Worm (Caenorhabditis elegans) whole organism, L4 larva: ENCODE results near the gene T11G6.3.

Experiments
- F37D6.2 ChIP-seq: sonication (generic microtip); optimal IDR thresholded peaks from 2 replicates; lab custom pipeline; 2016; ENCODE audit warnings: mild to moderate bottlenecking, missing genetic modification characterization, missing compliant biosample characterization
- F49E8.2 ChIP-seq: sonication (generic microtip); optimal IDR thresholded peaks from 2 replicates; lab custom pipeline; 2016; ENCODE audit warnings: missing compliant biosample characterization, mild to moderate bottlenecking, missing genetic modification characterization, borderline replicate concordance
- T26A8.4 ChIP-seq: fragments of 200-800 bp; sonication (Bioruptor generic); IDR thresholded peaks from 2 replicates; pipeline ENCODE4 v1.3.6; 2022; ENCODE audit warnings: missing genetic modification characterization, missing compliant biosample characterization
- Y105C5A.15 ChIP-seq: fragments of 200-800 bp; sonication (Bioruptor generic); IDR thresholded peaks from 2 replicates; pipeline ENCODE4 v1.3.6; 2022; ENCODE audit warnings: missing genetic modification characterization, missing compliant biosample characterization
- Y5F2A.4 ChIP-seq: fragments of 200-800 bp; sonication (Bioruptor generic); optimal IDR thresholded peaks from 2 replicates; lab custom pipeline; 2018; ENCODE audit warnings: mild to moderate bottlenecking, missing genetic modification characterization, missing compliant biosample characterization
- ZK546.5 ChIP-seq, 2 experiments: sonication (generic microtip); optimal IDR thresholded peaks; 2 replicates each; lab custom pipeline; 2017; ENCODE audit warnings: missing biosample characterization in 2 of 2, missing genetic modification characterization in 2 of 2
- aha-1 ChIP-seq: fragments of 150-350 bp; peaks from one replicate; lab custom pipeline; 2014; ENCODE audit warnings: missing biosample characterization, missing genetic modification characterization
- aly-2 ChIP-seq: sonication (generic microtip); optimal IDR thresholded peaks from 2 replicates; lab custom pipeline; 2018; ENCODE audit warnings: missing biosample characterization, missing genetic modification characterization
- ama-1 ChIP-seq: fragments of 150-350 bp; optimal IDR thresholded peaks from 2 replicates; lab custom pipeline; 2014; ENCODE audit warnings: inconsistent platforms, mixed read lengths
- attf-4 ChIP-seq: sonication (generic microtip); optimal IDR thresholded peaks from 3 replicates; lab custom pipeline; 2017; ENCODE audit warnings: missing biosample characterization, missing genetic modification characterization
- ceh-20 ChIP-seq: fragments of 200-800 bp; sonication (Bioruptor generic); IDR thresholded peaks from 2 replicates; pipeline ENCODE4 v1.3.6; 2022; ENCODE audit warnings: missing genetic modification reagents, missing genetic modification characterization, missing compliant biosample characterization
- ceh-28 ChIP-seq: fragments of 150-350 bp; optimal IDR thresholded peaks from 2 replicates; lab custom pipeline; 2014; ENCODE audit warnings: missing biosample characterization, missing genetic modification reagents, missing genetic modification characterization
- ceh-82 ChIP-seq: sonication (generic microtip); optimal IDR thresholded peaks from 2 replicates; lab custom pipeline; 2017; ENCODE audit warnings: missing biosample characterization, missing genetic modification characterization
- ctbp-1 ChIP-seq: fragments of 200-800 bp; sonication (Bioruptor generic); IDR thresholded peaks from 2 replicates; pipeline ENCODE4 v1.3.6; 2022; ENCODE audit warnings: missing genetic modification reagents, missing genetic modification characterization, missing compliant biosample characterization
- daf-16 ChIP-seq, 3 experiments: sonication (generic microtip); optimal IDR thresholded peaks; 2 replicates each; lab custom pipeline; 2016 to 2017; ENCODE audit warnings: missing genetic modification characterization in 3 of 3, missing genetic modification reagents in 3 of 3, mild to moderate bottlenecking in 2 of 3, missing compliant biosample characterization in 2 of 3, missing biosample characterization in 1 of 3, moderate library complexity in 1 of 3
- daf-8 ChIP-seq: fragments of 200-800 bp; sonication (Bioruptor generic); IDR thresholded peaks from 2 replicates; pipeline ENCODE4 v1.3.6; 2022; ENCODE audit warnings: missing genetic modification characterization, missing compliant biosample characterization
- dmd-6 ChIP-seq: fragments of 200-800 bp; sonication (Bioruptor generic); IDR thresholded peaks from 2 replicates; pipeline ENCODE4 v1.3.6; 2022; ENCODE audit warnings: missing genetic modification reagents, missing genetic modification characterization, missing compliant biosample characterization
- dmd-8 ChIP-seq: fragments of 200-800 bp; sonication (Bioruptor generic); IDR thresholded peaks from 2 replicates; pipeline ENCODE4 v1.3.6; 2022; ENCODE audit warnings: missing genetic modification characterization, missing compliant biosample characterization
- dmd-9 ChIP-seq: fragments of 200-800 bp; sonication (Bioruptor generic); IDR thresholded peaks from 2 replicates; pipeline ENCODE4 v1.3.6; 2022; ENCODE audit warnings: missing genetic modification reagents, missing genetic modification characterization, missing compliant biosample characterization
- dve-1 ChIP-seq: sonication (generic microtip); optimal IDR thresholded peaks from 2 replicates; lab custom pipeline; 2017; ENCODE audit warnings: antibody characterized with exemption, mild to moderate bottlenecking, missing genetic modification characterization, missing compliant biosample characterization; ENCODE audit not compliant: insufficient read depth
- egl-43 ChIP-seq: fragments of 200-800 bp; sonication (Bioruptor generic); IDR thresholded peaks from 2 replicates; pipeline ENCODE4 v1.3.6; 2022; ENCODE audit warnings: missing genetic modification reagents, missing genetic modification characterization, missing compliant biosample characterization
- fkh-10 ChIP-seq: fragments of 150-350 bp; optimal IDR thresholded peaks from 2 replicates; lab custom pipeline; 2014; ENCODE audit warnings: missing biosample characterization, missing genetic modification reagents, missing genetic modification characterization
- hlh-11 ChIP-seq: fragments of 200-800 bp; sonication (Bioruptor generic); optimal IDR thresholded peaks from 2 replicates; lab custom pipeline; 2018; ENCODE audit warnings: mild to moderate bottlenecking, missing genetic modification characterization, missing compliant biosample characterization
- hlh-30 ChIP-seq: sonication (generic microtip); optimal IDR thresholded peaks from 2 replicates; lab custom pipeline; 2017; ENCODE audit warnings: antibody characterized with exemption, mild to moderate bottlenecking, missing genetic modification characterization, missing compliant biosample characterization; ENCODE audit not compliant: insufficient read depth
- hmg-1.1 ChIP-seq: fragments of 200-800 bp; sonication (Bioruptor generic); IDR thresholded peaks from 2 replicates; pipeline ENCODE4 v1.3.6; 2022; ENCODE audit warnings: missing genetic modification reagents, missing genetic modification characterization, missing compliant biosample characterization
- jun-1 ChIP-seq: fragments of 150-350 bp; optimal IDR thresholded peaks from 2 replicates; lab custom pipeline; 2014; ENCODE audit warnings: missing biosample characterization, missing genetic modification reagents, missing genetic modification characterization
- lin-15B ChIP-seq: fragments of 150-350 bp; sonication (generic microtip); optimal IDR thresholded peaks from 3 replicates; lab custom pipeline; 2014; ENCODE audit warnings: missing biosample characterization, missing genetic modification characterization
- lir-3 ChIP-seq: sonication (generic microtip); optimal IDR thresholded peaks from 2 replicates; lab custom pipeline; 2016; ENCODE audit warnings: mild to moderate bottlenecking, missing genetic modification characterization, missing compliant biosample characterization
- mdt-29 ChIP-seq: fragments of 200-800 bp; sonication (Bioruptor generic); IDR thresholded peaks from 2 replicates; pipeline ENCODE4 v1.3.6; 2022; ENCODE audit warnings: missing genetic modification reagents, missing genetic modification characterization, missing compliant biosample characterization
- mep-1 ChIP-seq: fragments of 150-350 bp; sonication (generic microtip); optimal IDR thresholded peaks from 3 replicates; lab custom pipeline; 2014; ENCODE audit warnings: missing biosample characterization, missing genetic modification characterization
- mes-2 ChIP-seq: sonication (generic microtip); optimal IDR thresholded peaks from 2 replicates; lab custom pipeline; 2016; ENCODE audit warnings: missing genotype, mild to moderate bottlenecking, missing genetic modification characterization, missing compliant biosample characterization; ENCODE audit not compliant: poor library complexity, severe bottlenecking
- mxl-3 ChIP-seq: fragments of 200-800 bp; sonication (Bioruptor generic); optimal IDR thresholded peaks from 2 replicates; lab custom pipeline; 2018; ENCODE audit warnings: mild to moderate bottlenecking, missing genetic modification characterization, missing compliant biosample characterization
- nhr-28 ChIP-seq: fragments of 150-350 bp; optimal IDR thresholded peaks from 2 replicates; lab custom pipeline; 2014; ENCODE audit warnings: missing biosample characterization, missing genetic modification characterization
- nhr-76 ChIP-seq: fragments of 150-350 bp; optimal IDR thresholded peaks from 2 replicates; lab custom pipeline; 2014; ENCODE audit warnings: missing biosample characterization, missing genetic modification characterization
- nhr-77 ChIP-seq: fragments of 150-350 bp; optimal IDR thresholded peaks from 2 replicates; lab custom pipeline; 2014; ENCODE audit warnings: missing biosample characterization, missing genetic modification characterization
- pqm-1 ChIP-seq: sonication (generic microtip); optimal IDR thresholded peaks from 2 replicates; lab custom pipeline; 2017; ENCODE audit warnings: missing biosample characterization, missing genetic modification characterization
- set-16 ChIP-seq: fragments of 200-800 bp; sonication (Bioruptor generic); IDR thresholded peaks from 2 replicates; pipeline ENCODE4 v1.3.6; 2022; ENCODE audit warnings: missing genetic modification reagents, missing genetic modification characterization, missing compliant biosample characterization
- snpc-1.2 ChIP-seq: fragments of 200-800 bp; sonication (Bioruptor generic); IDR thresholded peaks from 2 replicates; pipeline ENCODE4 v1.3.6; 2022; ENCODE audit warnings: missing genetic modification reagents, missing genetic modification characterization, missing compliant biosample characterization
- unc-62 ChIP-seq, 3 experiments: fragments of 150-350 bp in 1 of 3; sonication (generic microtip); optimal IDR thresholded peaks in 2 of 3; peaks in 1 of 3; 1 replicate in 1 of 3; 2 replicates in 2 of 3; lab custom pipeline; 2014 to 2017; ENCODE audit warnings: missing biosample characterization in 3 of 3, missing genetic modification characterization in 3 of 3, missing genetic modification reagents in 3 of 3, missing genotype in 1 of 3
- zfp-3 ChIP-seq: fragments of 200-800 bp; sonication (Bioruptor generic); conservative IDR thresholded peaks from 2 replicates; pipeline ENCODE4 v1.3.6; 2022; ENCODE audit warnings: missing genetic modification reagents, missing genetic modification characterization, missing compliant biosample characterization
- ztf-11 ChIP-seq: fragments of 150-350 bp; optimal IDR thresholded peaks from 2 replicates; lab custom pipeline; 2014; ENCODE audit warnings: missing biosample characterization, missing genetic modification characterization

Gene T11G6.3

DNA sequence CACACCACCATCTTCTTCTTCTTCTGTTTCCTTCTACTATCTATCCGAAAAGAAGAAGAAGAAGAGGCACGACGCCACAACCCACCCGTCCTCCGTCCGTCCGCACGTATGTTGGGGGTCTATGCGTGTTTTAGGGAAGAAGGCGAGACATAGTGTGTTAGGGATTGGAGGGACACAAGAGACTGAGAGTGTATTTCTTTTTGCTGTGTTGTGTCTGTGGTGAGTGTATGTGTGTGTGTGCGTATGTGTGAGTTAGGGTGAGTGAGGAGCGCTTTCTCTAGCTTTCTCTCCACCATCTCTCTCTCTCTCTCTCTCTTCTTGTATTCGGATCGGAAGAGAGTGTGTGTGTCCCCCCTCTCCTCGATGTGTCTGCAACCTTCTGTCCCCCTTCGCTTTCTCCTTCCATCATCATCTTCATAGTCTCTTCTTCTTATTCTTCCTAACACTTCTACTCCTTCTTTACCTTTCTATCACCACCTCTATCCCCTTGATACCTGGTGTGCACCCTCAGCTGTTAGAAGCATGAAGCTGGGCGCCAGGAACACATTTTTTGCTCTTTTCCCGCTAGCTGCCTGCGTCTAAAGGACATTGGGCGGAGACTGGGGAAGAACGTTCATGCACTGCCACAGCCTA is 33.2 kb downstream of the T11G6.3 start (continued):
- TF ChIP-seq dve-1 (tag; lab: Kevin White, UChicago) (peak; percentile 91), F37D6.2 (tag; lab: Kevin White, UChicago) (peak; percentile 71)

DNA sequence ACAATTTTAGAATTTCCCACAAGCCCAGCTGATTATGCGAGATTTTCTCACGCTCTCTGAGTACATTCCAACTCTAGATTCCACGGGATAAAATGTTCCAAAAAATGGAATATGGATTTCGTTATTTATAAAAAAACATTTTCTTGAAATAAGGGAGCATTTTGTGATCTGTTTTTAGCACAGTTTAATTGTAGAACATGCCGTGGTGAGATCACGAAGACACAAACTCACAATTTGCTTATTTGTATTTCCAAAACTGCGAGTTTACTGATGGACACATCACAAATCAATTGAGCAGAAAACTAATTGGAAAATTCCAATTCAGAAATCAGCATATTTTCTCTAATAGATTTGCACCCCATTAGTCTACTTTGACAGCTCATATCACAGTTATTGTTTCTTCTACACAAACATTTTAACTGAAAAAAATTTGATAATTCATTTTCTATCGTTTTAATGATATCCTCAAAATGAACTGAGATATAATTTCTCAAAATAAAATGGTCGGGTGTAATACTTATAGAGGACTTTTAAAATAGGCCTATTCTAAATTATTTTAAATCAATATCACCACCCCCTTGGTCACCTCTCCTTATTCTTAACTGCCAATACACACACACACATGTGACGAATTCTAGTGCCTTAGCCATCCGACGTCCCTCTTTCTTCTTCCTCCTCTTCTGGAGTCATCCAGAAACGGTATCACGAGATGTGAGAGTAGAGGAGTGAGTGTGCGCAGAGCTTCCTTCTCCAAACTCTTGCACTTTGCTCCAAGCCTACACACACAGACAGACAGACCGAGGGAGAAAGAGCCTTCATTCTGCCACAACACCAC is 34.0 kb downstream of the T11G6.3 start:
- peak in 1 of 2 experiments; percentile 99 for TF ChIP-seq unc-62 (GFP tag; optimal IDR thresholded peaks at IDR 0.05 in 1 of 2; lab: Kevin White, UChicago)
- no peak for TF ChIP-seq unc-62 (tag; optimal IDR thresholded peaks at IDR 0.05; lab: Kevin White, UChicago)
- peak; percentile 93 for TF ChIP-seq hlh-30 (tag; lab: Kevin White, UChicago)
- TF ChIP-seq ceh-20 (GFP tag; lab: Robert Waterston, UW) = 0 out of 2 replicates have a peak, but pooled peaks have one; percentile 8
- no peak for TF ChIP-seq T26A8.4 (GFP tag; lab: Robert Waterston, UW)
- peak; percentile 94 for TF ChIP-seq aha-1 (tag; lab: Kevin White, UChicago)
- TF ChIP-seq snpc-1.2 (GFP tag; lab: Robert Waterston, UW) = 0 out of 2 replicates have a peak, but pooled peaks have one; percentile 19
- peak; percentile 11; the same call in 1 of the 2 replicates for TF ChIP-seq mdt-29 (GFP tag; lab: Robert Waterston, UW)
- no peak for TF ChIP-seq Y5F2A.4

DNA sequence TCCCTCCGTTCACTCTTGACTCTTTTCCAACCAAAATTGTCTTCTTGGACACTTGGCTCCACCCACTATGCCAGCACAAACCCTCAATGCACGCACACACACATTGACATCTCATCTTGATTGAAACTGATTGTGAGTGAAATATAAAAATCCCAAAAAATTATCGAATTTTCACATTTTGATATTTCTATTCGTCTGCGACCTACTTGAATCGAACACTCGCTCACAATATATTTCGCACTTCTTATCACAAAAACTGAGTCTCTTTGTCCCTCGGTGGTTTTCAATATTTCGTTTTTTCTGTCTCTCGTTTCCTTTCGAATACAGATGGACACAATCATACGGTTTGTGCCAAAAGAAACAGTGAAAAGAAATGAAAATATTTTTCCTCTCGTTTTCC is 34.9 kb downstream of the T11G6.3 start:
- TF ChIP-seq dmd-9 (GFP tag; lab: Robert Waterston, UW) = no peak
- TF ChIP-seq unc-62 (GFP tag; optimal IDR thresholded peaks at IDR 0.05 in 1 of 2; lab: Kevin White, UChicago) = peak in 1 of 2 experiments; percentile 76
- TF ChIP-seq unc-62 (tag; optimal IDR thresholded peaks at IDR 0.05; lab: Kevin White, UChicago) = no peak
- TF ChIP-seq snpc-1.2 (GFP tag; lab: Robert Waterston, UW) = no peak
- no peak for TF ChIP-seq jun-1 (tag; lab: Kevin White, UChicago)
- 0 out of 2 replicates have a peak, but pooled peaks have one; percentile 22 for TF ChIP-seq hmg-1.1 (GFP tag; lab: Robert Waterston, UW)
- peak; percentile 17 for TF ChIP-seq mxl-3 (GFP tag; lab: Kevin White, UChicago)
- TF ChIP-seq lin-15B (tag; lab: Kevin White, UChicago) = no peak
- no peak for TF ChIP-seq zfp-3 (GFP tag; lab: Robert Waterston, UW)
- no peak for TF ChIP-seq Y5F2A.4
- no peak for TF ChIP-seq nhr-77 (tag; lab: Kevin White, UChicago)
- TF ChIP-seq aha-1 (tag; lab: Kevin White, UChicago) = peak; percentile 51
- peak; percentile 61 for TF ChIP-seq nhr-28
- peak; percentile 61 for TF ChIP-seq dve-1 (tag; lab: Kevin White, UChicago)
- TF ChIP-seq mes-2 (tag; lab: Kevin White, UChicago) = no peak
- TF ChIP-seq Y105C5A.15 (GFP tag; lab: Robert Waterston, UW) = no peak
- peak; percentile 67 for TF ChIP-seq dmd-6 (GFP tag; lab: Robert Waterston, UW)
- TF ChIP-seq mep-1 (tag; lab: Kevin White, UChicago) = no peak
- TF ChIP-seq ztf-11 (tag; lab: Kevin White, UChicago) = no peak
- no peak for TF ChIP-seq dmd-8 (GFP tag; lab: Robert Waterston, UW)
- no peak for TF ChIP-seq daf-8 (GFP tag; lab: Robert Waterston, UW)
- peak; percentile 69 for TF ChIP-seq hlh-11 (tag; lab: Kevin White, UChicago)
- no peak for TF ChIP-seq daf-16 (GFP tag; optimal IDR thresholded peaks at IDR 0.05; lab: Kevin White, UChicago)
- TF ChIP-seq daf-16 (tag; optimal IDR thresholded peaks at IDR 0.05; lab: Kevin White, UChicago) = peak; percentile 73
- peak; percentile 34 for TF ChIP-seq pqm-1 (tag; lab: Kevin White, UChicago)

DNA sequence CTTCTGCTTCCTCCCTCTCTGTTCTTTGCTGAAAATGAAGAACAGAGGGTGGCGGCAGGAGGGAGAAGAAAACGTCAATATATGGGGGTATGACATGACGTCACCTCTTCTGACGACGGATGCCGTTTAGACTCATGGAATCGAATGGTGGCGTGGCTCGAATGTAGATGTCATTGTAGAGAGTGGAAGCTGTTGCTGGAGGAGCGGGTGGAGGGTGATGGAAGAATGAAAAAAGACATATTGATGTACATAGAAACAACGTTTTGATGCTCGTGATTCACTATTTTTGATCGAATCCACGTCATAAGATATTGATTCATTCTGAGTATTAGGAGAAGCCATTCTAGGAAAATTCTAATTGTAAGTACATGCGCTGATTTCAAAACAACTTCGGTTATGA is 36.0 kb downstream of the T11G6.3 start:
- TF ChIP-seq egl-43 = peak; percentile 62; the same call in 1 of the 2 replicates
- peak; percentile 47; the same call in 1 of the 2 replicates for TF ChIP-seq ctbp-1 (GFP tag; lab: Robert Waterston, UW)
- TF ChIP-seq ZK546.5 (tag; optimal IDR thresholded peaks at IDR 0.05; lab: Kevin White, UChicago) = no peak
- peak; percentile 7 for TF ChIP-seq hlh-11 (tag; lab: Kevin White, UChicago)
- no peak for TF ChIP-seq mdt-29 (GFP tag; lab: Robert Waterston, UW)
- no peak for TF ChIP-seq ceh-28
- TF ChIP-seq ceh-82 = no peak
- no peak for TF ChIP-seq ama-1 (lab: Kevin White, UChicago)
- peak; percentile 42 for TF ChIP-seq dmd-6 (GFP tag; lab: Robert Waterston, UW)
- peak; percentile 43 for TF ChIP-seq set-16 (GFP tag; lab: Robert Waterston, UW)
- no peak for TF ChIP-seq aly-2 (tag; lab: Kevin White, UChicago)
- TF ChIP-seq attf-4 (tag; lab: Kevin White, UChicago) = no peak
- no peak for TF ChIP-seq fkh-10 (GFP tag; lab: Kevin White, UChicago)
- TF ChIP-seq lir-3 (tag; lab: Kevin White, UChicago) = no peak
- no peak for TF ChIP-seq T26A8.4 (GFP tag; lab: Robert Waterston, UW)
- TF ChIP-seq nhr-76 (tag; lab: Kevin White, UChicago) = no peak
- TF ChIP-seq F49E8.2 = no peak
